Worm (Caenorhabditis elegans): ENCODE measurements around the gene Y38H6C.4.

The Y38H6C.4 gene

ce11 chrV:20480790-20481189, 24.1 kb downstream of the Y38H6C.4 start:
- TF ChIP-seq W03F9.2 (tag; optimal IDR thresholded peaks at IDR 0.05), result no peak
- TF ChIP-seq dao-5 (tag; optimal IDR thresholded peaks at IDR 0.05), result no peak
- TF ChIP-seq him-1 (tag; optimal IDR thresholded peaks at IDR 0.05), result no peak

- TF ChIP-seq W03F9.2 (tag; optimal IDR thresholded peaks at IDR 0.05) (peak; percentile 33), him-1 (tag; optimal IDR thresholded peaks at IDR 0.05) (no peak)
Measured at ce11 chrV:20479013-20479739, 25.7 kb downstream of the Y38H6C.4 start, which contains the start of the genes calf-1 and rpl-2. Gene calf-1 (minus strand): TSS chrV:20479089. Gene rpl-2 (plus strand): TSS chrV:20479689.

DNA sequence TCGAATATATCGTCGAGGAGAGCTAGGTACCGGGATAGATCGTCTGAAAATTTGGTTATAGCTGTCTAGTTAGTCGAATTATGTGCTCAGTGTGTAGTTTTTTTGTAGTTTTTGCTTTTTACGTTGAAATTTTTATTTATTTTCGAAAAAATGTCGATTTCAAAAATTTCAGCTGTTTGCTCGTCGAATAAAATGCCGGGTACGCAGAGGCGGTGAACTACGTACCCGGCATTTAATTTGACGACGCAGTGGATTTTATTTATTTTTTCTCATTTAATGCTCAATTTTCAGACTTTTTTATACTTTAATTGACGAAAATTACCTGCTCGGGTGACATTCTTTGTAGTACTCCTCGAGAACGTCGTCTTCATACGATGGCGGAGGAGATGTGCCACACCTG, 27.9 kb downstream of the Y38H6C.4 start:
- TF ChIP-seq W03F9.2 (tag; optimal IDR thresholded peaks at IDR 0.05), result no peak
- no peak for TF ChIP-seq dao-5 (tag; optimal IDR thresholded peaks at IDR 0.05)
- TF ChIP-seq him-1 (tag; optimal IDR thresholded peaks at IDR 0.05), result no peak

ce11 chrV:20476514-20476913, 28.4 kb downstream of the Y38H6C.4 start:
- TF ChIP-seq dao-5 (tag; optimal IDR thresholded peaks at IDR 0.05) (no peak), him-1 (tag; optimal IDR thresholded peaks at IDR 0.05) (no peak), W03F9.2 (tag; optimal IDR thresholded peaks at IDR 0.05) (no peak)

ce11 chrV:20475830-20476229, 29.1 kb downstream of the Y38H6C.4 start, which contains the start of gene B0250.7:
Gene B0250.7 (minus strand): TSS chrV:20476061.
- TF ChIP-seq W03F9.2 (tag; optimal IDR thresholded peaks at IDR 0.05) (no peak), dao-5 (tag; optimal IDR thresholded peaks at IDR 0.05) (no peak), him-1 (tag; optimal IDR thresholded peaks at IDR 0.05) (no peak)

DNA sequence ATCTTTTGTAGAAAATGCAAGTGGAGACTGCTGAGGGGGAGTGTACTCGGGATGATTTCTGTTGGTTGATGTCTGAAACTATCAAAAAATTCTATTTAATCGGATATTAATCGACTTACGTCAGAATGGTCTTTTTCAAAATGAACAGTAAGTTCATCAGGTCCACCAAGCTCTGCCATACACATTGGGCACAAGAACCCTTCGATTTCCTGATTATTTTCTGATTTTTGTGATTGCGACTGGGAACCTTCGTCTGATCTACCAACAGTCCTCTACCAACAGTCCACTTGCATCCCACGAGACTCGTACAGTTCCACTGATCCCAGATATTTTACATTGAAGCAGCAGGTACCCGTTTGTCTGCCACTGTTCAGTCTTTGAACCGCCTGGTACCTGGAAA, 29.9 kb downstream of the Y38H6C.4 start:
- TF ChIP-seq W03F9.2 (tag; optimal IDR thresholded peaks at IDR 0.05) (no peak), him-1 (tag; optimal IDR thresholded peaks at IDR 0.05) (no peak), dao-5 (tag; optimal IDR thresholded peaks at IDR 0.05) (no peak)

- TF ChIP-seq W03F9.2 (tag; optimal IDR thresholded peaks at IDR 0.05), result no peak
- no peak for TF ChIP-seq dao-5 (tag; optimal IDR thresholded peaks at IDR 0.05)
- no peak for TF ChIP-seq him-1 (tag; optimal IDR thresholded peaks at IDR 0.05)
Measured at ce11 chrV:20470385-20470784, 34.5 kb downstream of the Y38H6C.4 start, which contains the start of gene B0250.8. Gene B0250.8 (minus strand): TSS chrV:20470485.

ce11 chrV:20464778-20465177, 40.1 kb downstream of the Y38H6C.4 start:
- TF ChIP-seq dao-5 (tag; optimal IDR thresholded peaks at IDR 0.05) (no peak), him-1 (tag; optimal IDR thresholded peaks at IDR 0.05) (no peak), W03F9.2 (tag; optimal IDR thresholded peaks at IDR 0.05) (no peak)

DNA sequence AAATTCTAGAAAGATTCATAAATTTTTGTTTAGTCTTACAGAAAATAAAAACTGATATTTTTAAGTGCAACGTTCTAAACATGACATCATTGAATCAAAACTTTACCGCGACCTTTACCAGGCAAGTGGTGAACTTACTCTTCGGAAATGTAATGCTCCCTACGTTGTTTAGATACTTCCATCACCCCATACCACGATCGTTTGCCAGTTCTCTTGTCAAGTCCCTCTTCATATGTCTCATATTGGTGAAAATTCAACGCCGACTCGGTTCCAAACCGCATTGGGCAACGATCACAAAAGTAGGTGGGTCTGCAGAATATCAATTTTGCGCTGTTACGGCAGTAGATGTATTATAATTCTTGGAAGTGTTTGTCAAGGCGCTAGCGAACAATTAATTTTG, 44.1 kb downstream of the Y38H6C.4 start, which contains the start of gene B0250.18:
TSS of gene B0250.18 (minus strand) at position 101 of the 400 bp plus-strand sequence.
- TF ChIP-seq dao-5 (tag; optimal IDR thresholded peaks at IDR 0.05) (no peak), W03F9.2 (tag; optimal IDR thresholded peaks at IDR 0.05) (no peak), him-1 (tag; optimal IDR thresholded peaks at IDR 0.05) (no peak)

ce11 chrV:20457155-20457554, 47.7 kb downstream of the Y38H6C.4 start:
- TF ChIP-seq W03F9.2 (tag; optimal IDR thresholded peaks at IDR 0.05) (no peak), him-1 (tag; optimal IDR thresholded peaks at IDR 0.05) (no peak), dao-5 (tag; optimal IDR thresholded peaks at IDR 0.05) (no peak)

DNA sequence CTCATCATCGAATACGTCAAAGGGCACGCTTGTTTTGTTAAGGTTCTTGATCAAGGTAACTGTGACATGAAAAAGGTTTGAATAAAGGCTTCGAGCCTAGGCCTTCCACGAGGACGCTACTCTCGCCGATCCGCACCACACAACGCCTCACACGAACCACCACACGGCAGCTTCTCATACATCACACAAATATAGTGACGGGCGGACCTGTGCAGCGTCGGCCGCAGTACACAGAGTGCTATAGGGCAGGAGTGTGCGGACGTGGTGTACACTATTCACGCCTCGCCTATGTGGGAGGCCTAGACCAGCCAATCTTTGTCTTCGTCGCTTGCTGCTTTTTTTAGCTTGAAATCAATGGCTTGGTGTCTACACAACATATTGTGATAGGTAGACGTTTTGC, 49.3 kb downstream of the Y38H6C.4 start:
- TF ChIP-seq him-1 (tag; optimal IDR thresholded peaks at IDR 0.05), result no peak
- TF ChIP-seq dao-5 (tag; optimal IDR thresholded peaks at IDR 0.05), result no peak
- no peak for TF ChIP-seq W03F9.2 (tag; optimal IDR thresholded peaks at IDR 0.05)
